Fruit fly (Drosophila melanogaster) whole organism, wandering third instar larva: ENCODE data around the gene hdm.

ENCODE experiments used
- Abd-B ChIP-seq: fragments of >200 bp; optimal IDR thresholded peaks from 2 replicates; lab custom pipeline; 2017; ENCODE audit warnings: missing biosample characterization, missing genetic modification characterization
- CG32264 ChIP-seq: fragments of 200-800 bp; sonication (Bioruptor generic); optimal IDR thresholded peaks from 2 replicates; lab custom pipeline; 2016; ENCODE audit warnings: missing biosample characterization, missing genetic modification characterization
- CG9705 ChIP-seq: fragments of 200-800 bp; sonication (Bioruptor generic); optimal IDR thresholded peaks from 2 replicates; lab custom pipeline; 2018; ENCODE audit warnings: missing biosample characterization, mild to moderate bottlenecking, missing genetic modification characterization
- CrebA ChIP-seq: fragments of 200-800 bp; sonication (Bioruptor generic); optimal IDR thresholded peaks from 2 replicates; lab custom pipeline; 2016; ENCODE audit warnings: missing biosample characterization, mild to moderate bottlenecking, missing genetic modification characterization, borderline replicate concordance
- Dif ChIP-seq: fragments of 200-275, 200-300 bp; sonication (Bioruptor generic); optimal IDR thresholded peaks from 2 replicates; lab custom pipeline; 2018; ENCODE audit warnings: missing biosample characterization, missing genetic modification characterization; ENCODE audit not compliant: partially characterized antibody
- GATAd ChIP-seq: sonication (Bioruptor generic); optimal IDR thresholded peaks from 2 replicates; lab custom pipeline; 2016; ENCODE audit warnings: missing biosample characterization, missing genetic modification characterization
- HLH106 ChIP-seq: fragments of 200-800 bp; optimal IDR thresholded peaks from 3 replicates; lab custom pipeline; 2019; ENCODE audit warnings: missing biosample characterization, mild to moderate bottlenecking, missing genetic modification characterization, moderate library complexity
- Hnf4 ChIP-seq: fragments of 200-800 bp; sonication (Bioruptor generic); optimal IDR thresholded peaks from 2 replicates; lab custom pipeline; 2016; ENCODE audit warnings: missing biosample characterization, mild to moderate bottlenecking, missing genetic modification characterization
- Hr78 ChIP-seq: fragments of >200 bp; optimal IDR thresholded peaks from 2 replicates; lab custom pipeline; 2017; ENCODE audit warnings: missing biosample characterization, missing genetic modification characterization
- Hr83 ChIP-seq: fragments of 200-300 bp; sonication (Bioruptor generic); optimal IDR thresholded peaks from 2 replicates; lab custom pipeline; 2016; ENCODE audit warnings: missing biosample characterization, mild to moderate bottlenecking, missing genetic modification characterization, moderate library complexity; ENCODE audit not compliant: poor library complexity, severe bottlenecking
- Jra ChIP-seq: sonication (Bioruptor generic); optimal IDR thresholded peaks from 2 replicates; lab custom pipeline; 2016; ENCODE audit warnings: missing biosample characterization, missing genetic modification characterization
- Mio ChIP-seq: sonication (Bioruptor generic); optimal IDR thresholded peaks from 2 replicates; lab custom pipeline; 2016; ENCODE audit warnings: missing biosample characterization, missing genetic modification characterization
- N ChIP-seq: fragments of >200 bp; optimal IDR thresholded peaks from 2 replicates; lab custom pipeline; 2018; ENCODE audit warnings: missing biosample characterization, missing external identifiers, missing genetic modification characterization
- OdsH ChIP-seq: fragments of 200-800 bp; sonication (Bioruptor generic); optimal IDR thresholded peaks from 2 replicates; lab custom pipeline; 2016; ENCODE audit warnings: missing biosample characterization, mild to moderate bottlenecking, missing genetic modification characterization
- Rel ChIP-seq, 2 experiments: fragments of 200-800 bp; sonication (Bioruptor generic) in 1 of 2; optimal IDR thresholded peaks; 2 replicates in 1 of 2; 3 replicates in 1 of 2; lab custom pipeline; 2016 to 2019; ENCODE audit warnings: mild to moderate bottlenecking in 2 of 2, missing biosample characterization in 2 of 2, missing genetic modification characterization in 2 of 2, moderate library complexity in 1 of 2
- Sp1 ChIP-seq: fragments of 200-800 bp; sonication (Bioruptor generic); optimal IDR thresholded peaks from 3 replicates; lab custom pipeline; 2019; ENCODE audit warnings: missing biosample characterization, mild to moderate bottlenecking, missing genetic modification characterization, moderate library complexity
- Vsx2 ChIP-seq: fragments of 200-300, 225-300 bp; sonication (Bioruptor generic); optimal IDR thresholded peaks from 2 replicates; lab custom pipeline; 2018; ENCODE audit warnings: missing biosample characterization, missing genetic modification characterization; ENCODE audit not compliant: partially characterized antibody
- br ChIP-seq: fragments of 200-800 bp; sonication (Bioruptor generic); optimal IDR thresholded peaks from 2 replicates; lab custom pipeline; 2016; ENCODE audit warnings: missing biosample characterization, missing genetic modification characterization
- brk ChIP-seq: fragments of 200-800 bp; sonication (Bioruptor generic); optimal IDR thresholded peaks from 2 replicates; lab custom pipeline; 2016; ENCODE audit warnings: missing biosample characterization, mild to moderate bottlenecking, missing genetic modification characterization
- dl ChIP-seq, 2 experiments: fragments of 175-275, 200-275 bp in 1 of 2; fragments of 200-275 bp in 1 of 2; sonication (Bioruptor generic); optimal IDR thresholded peaks; lab custom pipeline; 2018; ENCODE audit warnings: mild to moderate bottlenecking in 2 of 2, missing biosample characterization in 2 of 2, missing genetic modification characterization in 2 of 2, moderate library complexity in 2 of 2; ENCODE audit not compliant: partially characterized antibody in 2 of 2, insufficient read depth in 1 of 2
- dmrt93B ChIP-seq: fragments of 200-800 bp; sonication (Bioruptor generic); optimal IDR thresholded peaks from 2 replicates; lab custom pipeline; 2018; ENCODE audit warnings: missing biosample characterization, mild to moderate bottlenecking, missing genetic modification characterization
- dsf ChIP-seq: sonication (Bioruptor generic); optimal IDR thresholded peaks from 2 replicates; lab custom pipeline; 2016; ENCODE audit warnings: missing biosample characterization, missing genetic modification characterization, borderline replicate concordance
- ey ChIP-seq: fragments of 200-800 bp; sonication (Bioruptor generic); optimal IDR thresholded peaks from 2 replicates; lab custom pipeline; 2016; ENCODE audit warnings: missing biosample characterization, missing genetic modification characterization
- foxo ChIP-seq, 2 experiments: fragments of 200-800 bp; sonication (Bioruptor generic); optimal IDR thresholded peaks; 2 replicates in 1 of 2; 3 replicates in 1 of 2; lab custom pipeline; 2016 to 2017; ENCODE audit warnings: missing biosample characterization in 2 of 2, missing genetic modification characterization in 2 of 2
- fru ChIP-seq: fragments of 200-800 bp; sonication (Bioruptor generic); optimal IDR thresholded peaks from 3 replicates; lab custom pipeline; 2016; ENCODE audit warnings: missing biosample characterization, mild to moderate bottlenecking, missing genetic modification characterization
- h ChIP-seq: fragments of 200-800 bp; sonication (Bioruptor generic); optimal IDR thresholded peaks from 3 replicates; lab custom pipeline; 2016; ENCODE audit warnings: missing biosample characterization, mild to moderate bottlenecking, missing genetic modification characterization
- lola ChIP-seq: fragments of >200 bp; optimal IDR thresholded peaks from 2 replicates; lab custom pipeline; 2017; ENCODE audit warnings: missing biosample characterization, missing genetic modification characterization
- psq ChIP-seq: fragments of 200-800 bp; sonication (Bioruptor generic); optimal IDR thresholded peaks from 3 replicates; lab custom pipeline; 2017; ENCODE audit warnings: missing biosample characterization, mild to moderate bottlenecking, missing genetic modification characterization, moderate library complexity
- rgr ChIP-seq: fragments of 200-800 bp; sonication (Bioruptor generic); optimal IDR thresholded peaks from 3 replicates; lab custom pipeline; 2016; ENCODE audit warnings: missing biosample characterization, mild to moderate bottlenecking, missing genetic modification characterization
- sv ChIP-seq: fragments of 200-800 bp; sonication (Bioruptor generic); optimal IDR thresholded peaks from 3 replicates; lab custom pipeline; 2016; ENCODE audit warnings: missing biosample characterization, missing genetic modification characterization
- tai ChIP-seq: sonication (Bioruptor generic); optimal IDR thresholded peaks from 2 replicates; lab custom pipeline; 2016; ENCODE audit warnings: missing biosample characterization, missing genetic modification characterization
- usp ChIP-seq: fragments of >200 bp; optimal IDR thresholded peaks from 2 replicates; lab custom pipeline; 2017; ENCODE audit warnings: missing biosample characterization, missing genetic modification characterization
- woc ChIP-seq: sonication (Bioruptor generic); optimal IDR thresholded peaks from 2 replicates; lab custom pipeline; 2016; ENCODE audit warnings: missing biosample characterization, mild to moderate bottlenecking, missing genetic modification characterization

hdm gene

dm6 chrX:7944151-7944713, 24.3 kb upstream of the hdm start:
- TF ChIP-seq lola (GFP tag; lab: Kevin White, UChicago) (no peak), Rel (GFP tag; optimal IDR thresholded peaks at IDR 0.05; lab: Kevin White, UChicago) (no peak), Rel (tag; optimal IDR thresholded peaks at IDR 0.05; lab: Kevin White, UChicago) (peak; percentile 99)
- TF ChIP-seq, all 38 proteins: peak for 1

- TF ChIP-seq Hr78 (GFP tag; lab: Kevin White, UChicago) (no peak), h (GFP tag; lab: Kevin White, UChicago) (peak; percentile 6), fru (GFP tag; lab: Kevin White, UChicago) (peak; percentile 28), usp (GFP tag; lab: Kevin White, UChicago) (no peak), sv (GFP tag; lab: Kevin White, UChicago) (no peak)
- TF ChIP-seq, all 38 proteins: peak for 2
Observed at dm6 chrX:7938482-7938804, 18.5 kb upstream of the hdm start.

dm6 chrX:7937588-7938481, 17.9 kb upstream of the hdm start:
- no peak for TF ChIP-seq brk
- TF ChIP-seq fru (GFP tag; lab: Kevin White, UChicago) = peak; percentile 87
- peak; percentile 74 for TF ChIP-seq HLH106
- TF ChIP-seq Mio (GFP tag; lab: Kevin White, UChicago) = no peak
- no peak for TF ChIP-seq usp (GFP tag; lab: Kevin White, UChicago)
- peak; percentile 77 for TF ChIP-seq Sp1 (GFP tag; lab: Kevin White, UChicago)
- no peak for TF ChIP-seq tai (GFP tag; lab: Kevin White, UChicago)
- peak in 1 of 2 experiments; percentile 23 for TF ChIP-seq dl (GFP tag; optimal IDR thresholded peaks at IDR 0.05; lab: Kevin White, UChicago; ENCODE audit: insufficient read depth in 1 of 2, partially characterized antibody in 2 of 2)
- no peak for TF ChIP-seq GATAd (GFP tag; lab: Kevin White, UChicago)
- TF ChIP-seq ey (GFP tag; lab: Kevin White, UChicago) = peak; percentile 71
- peak; percentile 59 for TF ChIP-seq Jra
- TF ChIP-seq Hr83 (GFP tag; lab: Kevin White, UChicago) = peak; percentile 52
- TF ChIP-seq Vsx2 (GFP tag; lab: Kevin White, UChicago) = no peak
- no peak for TF ChIP-seq CrebA (GFP tag; lab: Kevin White, UChicago)
- TF ChIP-seq Dif (GFP tag; lab: Kevin White, UChicago) = peak; percentile 34
- peak; percentile 66 for TF ChIP-seq OdsH
- TF ChIP-seq psq = peak; percentile 58
- peak; percentile 70 for TF ChIP-seq h (GFP tag; lab: Kevin White, UChicago)
- TF ChIP-seq Abd-B (GFP tag; lab: Kevin White, UChicago) = no peak
- no peak for TF ChIP-seq dsf (GFP tag; lab: Kevin White, UChicago)
- peak; percentile 41 for TF ChIP-seq CG9705 (GFP tag; lab: Kevin White, UChicago)
- TF ChIP-seq br (GFP tag; lab: Kevin White, UChicago) = peak; percentile 71
- peak; percentile 16 for TF ChIP-seq Hnf4 (GFP tag; lab: Kevin White, UChicago)
- TF ChIP-seq woc (GFP tag; lab: Kevin White, UChicago) = peak; percentile 75
- peak; percentile 75 for TF ChIP-seq dmrt93B (GFP tag; lab: Kevin White, UChicago)
- TF ChIP-seq sv (GFP tag; lab: Kevin White, UChicago) = peak; percentile 56
- TF ChIP-seq N (GFP tag; lab: Kevin White, UChicago) = peak; percentile 64
- TF ChIP-seq Rel (GFP tag; optimal IDR thresholded peaks at IDR 0.05; lab: Kevin White, UChicago) = no peak
- TF ChIP-seq Rel (tag; optimal IDR thresholded peaks at IDR 0.05; lab: Kevin White, UChicago) = peak; percentile 53
- TF ChIP-seq rgr = peak; percentile 54
- TF ChIP-seq CG32264 (GFP tag; lab: Kevin White, UChicago) = peak; percentile 69
- TF ChIP-seq foxo (GFP tag; optimal IDR thresholded peaks at IDR 0.05; lab: Kevin White, UChicago) = peak in 1 of 2 experiments; percentile 80
